Worm (Caenorhabditis elegans) whole organism, L3 larva: Measurements from ENCODE around the gene aps-2.

ENCODE experiments used
- ama-1 ChIP-seq: fragments of 150-350 bp; optimal IDR thresholded peaks from 2 replicates; lab custom pipeline; 2018
- daf-12 ChIP-seq: fragments of 150-350 bp; optimal IDR thresholded peaks from 2 replicates; lab custom pipeline; 2014; ENCODE audit warnings: missing biosample characterization, missing genetic modification reagents, missing genetic modification characterization
- egl-27 ChIP-seq: sonication (generic microtip); optimal IDR thresholded peaks from 4 replicates; lab custom pipeline; 2017; ENCODE audit warnings: missing biosample characterization, missing genetic modification reagents, missing genetic modification characterization
- fos-1 ChIP-seq: fragments of 150-350 bp; optimal IDR thresholded peaks from 2 replicates; lab custom pipeline; 2014; ENCODE audit warnings: missing biosample characterization, missing genetic modification characterization
- nfya-1 ChIP-seq: sonication (generic microtip); optimal IDR thresholded peaks from 2 replicates; lab custom pipeline; 2017; ENCODE audit warnings: missing genetic modification characterization, mild to moderate bottlenecking, missing compliant biosample characterization, antibody characterized with exemption, moderate library complexity; ENCODE audit not compliant: insufficient read depth
- nhr-12 ChIP-seq: fragments of 150-350 bp; optimal IDR thresholded peaks from 2 replicates; lab custom pipeline; 2014; ENCODE audit warnings: missing biosample characterization, missing genetic modification characterization
- nhr-76 ChIP-seq: fragments of 150-350 bp; sonication (generic microtip); optimal IDR thresholded peaks from 5 replicates; lab custom pipeline; 2014; ENCODE audit warnings: missing biosample characterization, missing genetic modification characterization
- pha-4 ChIP-seq: fragments of 150-350 bp; optimal IDR thresholded peaks from 2 replicates; lab custom pipeline; 2014; ENCODE audit warnings: missing biosample characterization, missing genetic modification reagents, missing genetic modification characterization
- ztf-11 ChIP-seq: fragments of 150-350 bp; optimal IDR thresholded peaks from 2 replicates; lab custom pipeline; 2014; ENCODE audit warnings: missing biosample characterization, missing genetic modification characterization

DNA sequence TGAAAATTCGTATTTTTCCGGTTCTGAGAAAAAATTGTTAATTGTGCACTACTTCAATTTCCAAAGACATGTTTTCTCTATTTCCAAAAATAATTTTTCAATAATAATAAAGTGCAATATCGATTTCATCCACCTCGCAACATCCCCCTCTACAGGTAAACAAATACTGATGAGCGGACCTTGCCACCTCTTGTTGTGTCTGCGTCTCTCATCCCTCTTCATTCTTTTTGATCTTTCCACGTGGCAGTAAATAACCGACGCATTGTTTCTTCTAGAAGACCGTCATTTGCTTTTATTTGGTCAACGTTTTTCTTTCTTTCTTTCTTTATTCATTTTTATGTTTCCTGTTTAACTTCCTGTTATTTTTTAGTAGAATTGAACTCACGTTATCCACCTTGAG, 45.2 kb downstream of the aps-2 start:
- TF ChIP-seq nfya-1 (tag; lab: Kevin White, UChicago) (no peak), egl-27 (tag; lab: Kevin White, UChicago) (no peak), ztf-11 (tag; lab: Kevin White, UChicago) (no peak), ama-1 (lab: Kevin White, UChicago) (no peak), fos-1 (tag; lab: Kevin White, UChicago) (no peak), pha-4 (tag; lab: Kevin White, UChicago) (peak; percentile 50), nhr-12 (no peak), daf-12 (tag; lab: Kevin White, UChicago) (no peak), nhr-76 (tag; lab: Kevin White, UChicago) (no peak)
